Worm (Caenorhabditis elegans): ENCODE data around the gene Y57G11C.52.

Y57G11C.52 gene

ce11 chrIV:14825379-14825778, 28.4 kb upstream of the Y57G11C.52 start, which contains the start of gene rps-18:
TSS of gene rps-18 (plus strand) at chrIV:14825679.
- TF ChIP-seq ceh-30 (tag; optimal IDR thresholded peaks at IDR 0.05): no peak
- TF ChIP-seq lin-11 (tag; optimal IDR thresholded peaks at IDR 0.05): no peak
- TF ChIP-seq pqm-1 (tag; optimal IDR thresholded peaks at IDR 0.05): no peak
- no peak for TF ChIP-seq sox-2 (GFP tag; IDR thresholded peaks at IDR 0.05)
- no peak for TF ChIP-seq npax-4 (tag; optimal IDR thresholded peaks at IDR 0.05)
- TF ChIP-seq F13H6.1 (tag; optimal IDR thresholded peaks at IDR 0.05): no peak
- no peak for TF ChIP-seq ref-2 (tag; optimal IDR thresholded peaks at IDR 0.05)
- no peak for TF ChIP-seq hlh-8 (tag; optimal IDR thresholded peaks at IDR 0.05)
- TF ChIP-seq ceh-48 (tag; optimal IDR thresholded peaks at IDR 0.05): no peak
- TF ChIP-seq unc-42 (tag; optimal IDR thresholded peaks at IDR 0.05): no peak
- TF ChIP-seq ceh-14 (tag; optimal IDR thresholded peaks at IDR 0.05): no peak

- TF ChIP-seq unc-42 (tag; optimal IDR thresholded peaks at IDR 0.05) (no peak), ceh-19 (GFP tag; optimal IDR thresholded peaks at IDR 0.05) (no peak), odd-2 (tag; optimal IDR thresholded peaks at IDR 0.05) (no peak), elt-2 (tag; optimal IDR thresholded peaks at IDR 0.05) (no peak), hlh-30 (tag; optimal IDR thresholded peaks at IDR 0.05; ENCODE audit: insufficient read depth) (no peak), fkh-6 (tag; optimal IDR thresholded peaks at IDR 0.05) (no peak), zip-5 (tag; optimal IDR thresholded peaks at IDR 0.05) (no peak), dmd-4 (tag; optimal IDR thresholded peaks at IDR 0.05; ENCODE audit: borderline replicate concordance) (no peak), C38D4.7 (GFP tag; optimal IDR thresholded peaks at IDR 0.05) (no peak), nhr-232 (tag; optimal IDR thresholded peaks at IDR 0.05) (no peak), ceh-9 (tag; optimal IDR thresholded peaks at IDR 0.05) (no peak), fax-1 (tag; optimal IDR thresholded peaks at IDR 0.05) (no peak), Y22D7AL.16 (tag; optimal IDR thresholded peaks at IDR 0.05) (no peak), nhr-11 (tag; optimal IDR thresholded peaks at IDR 0.05) (no peak)
Measured at ce11 chrIV:14826151-14826757, 27.5 kb upstream of the Y57G11C.52 start.

ce11 chrIV:14828218-14828617, 25.6 kb upstream of the Y57G11C.52 start:
- TF ChIP-seq elt-2 (tag; optimal IDR thresholded peaks at IDR 0.05) (no peak), ets-4 (tag; optimal IDR thresholded peaks at IDR 0.05) (no peak), sox-2 (GFP tag; IDR thresholded peaks at IDR 0.05) (no peak), gmeb-2 (tag; optimal IDR thresholded peaks at IDR 0.05) (no peak), C38D4.7 (GFP tag; optimal IDR thresholded peaks at IDR 0.05) (no peak), F13H6.1 (tag; optimal IDR thresholded peaks at IDR 0.05) (no peak), eyg-1 (tag; optimal IDR thresholded peaks at IDR 0.05) (no peak), pat-9 (tag; optimal IDR thresholded peaks at IDR 0.05) (no peak)

- TF ChIP-seq gmeb-2 (tag; optimal IDR thresholded peaks at IDR 0.05) (no peak), zip-5 (tag; optimal IDR thresholded peaks at IDR 0.05) (no peak), ref-2 (tag; optimal IDR thresholded peaks at IDR 0.05) (no peak), hlh-6 (tag; optimal IDR thresholded peaks at IDR 0.05) (no peak)
Measured at ce11 chrIV:14829026-14829425, 24.8 kb upstream of the Y57G11C.52 start, which contains the start of gene hhat-2. TSS of gene hhat-2 (minus strand) at chrIV:14829126.

ce11 chrIV:14833537-14833936, 20.3 kb upstream of the Y57G11C.52 start:
- TF ChIP-seq hlh-13 (GFP tag; optimal IDR thresholded peaks at IDR 0.05): no peak
- TF ChIP-seq ceh-31 (tag; optimal IDR thresholded peaks at IDR 0.05): peak; percentile 21
- TF ChIP-seq nfya-1 (tag; optimal IDR thresholded peaks at IDR 0.05): peak; percentile 13
- peak; percentile 70 for TF ChIP-seq pax-1 (tag; optimal IDR thresholded peaks at IDR 0.05)
